Fruit fly (Drosophila melanogaster) whole organism, embryonic: ENCODE results near the gene CG32448.

Experiments
- Antp ChIP-seq: fragments of 200-800 bp; sonication (Bioruptor generic); optimal IDR thresholded peaks from 3 replicates; lab custom pipeline; 2016; ENCODE audit warnings: missing biosample characterization, missing genetic modification characterization
- Atf-2 ChIP-seq: fragments of 200-800 bp; sonication (Bioruptor generic); optimal IDR thresholded peaks from 2 replicates; lab custom pipeline; 2016; ENCODE audit warnings: missing biosample characterization, missing genetic modification characterization
- CG1024 ChIP-seq: fragments of 200-800 bp; sonication (Bioruptor generic); IDR thresholded peaks from 2 replicates; pipeline ENCODE4 v1.3.6; 2022; ENCODE audit warnings: missing biosample characterization, missing genetic modification characterization
- CG11398 ChIP-seq: fragments of 200-800 bp; sonication (Bioruptor generic); optimal IDR thresholded peaks from 2 replicates; lab custom pipeline; 2016; ENCODE audit warnings: missing biosample characterization, missing genetic modification characterization
- CG11504 ChIP-seq: fragments of 200-800 bp; sonication (Bioruptor generic); optimal IDR thresholded peaks from 3 replicates; lab custom pipeline; 2019; ENCODE audit warnings: missing biosample characterization, mild to moderate bottlenecking, missing genetic modification characterization, moderate library complexity
- CG13287 ChIP-seq: fragments of 200-800 bp; sonication (Bioruptor generic); IDR thresholded peaks from 2 replicates; pipeline ENCODE4 v1.3.6; 2022; ENCODE audit warnings: missing biosample characterization, missing genetic modification characterization; ENCODE audit not compliant: partially characterized antibody
- CG13775 ChIP-seq: fragments of 200-800 bp; sonication (Bioruptor generic); optimal IDR thresholded peaks from 3 replicates; lab custom pipeline; 2017; ENCODE audit warnings: missing biosample characterization, mild to moderate bottlenecking, missing genetic modification characterization
- CG14710 ChIP-seq: fragments of 200-800 bp; sonication (Bioruptor generic); optimal IDR thresholded peaks from 3 replicates; lab custom pipeline; 2019; ENCODE audit warnings: missing biosample characterization, mild to moderate bottlenecking, missing genetic modification characterization, moderate library complexity
- CG15073 ChIP-seq: fragments of 200-800 bp; sonication (Bioruptor generic); optimal IDR thresholded peaks from 2 replicates; lab custom pipeline; 2016; ENCODE audit warnings: missing biosample characterization, missing genetic modification characterization
- CG17912 ChIP-seq: fragments of 200-800 bp; sonication (Bioruptor generic); optimal IDR thresholded peaks from 2 replicates; lab custom pipeline; 2018; ENCODE audit warnings: missing biosample characterization, mild to moderate bottlenecking, missing genetic modification characterization
- CG18599 ChIP-seq: fragments of 200-800 bp; sonication (Bioruptor generic); optimal IDR thresholded peaks from 3 replicates; lab custom pipeline; 2017; ENCODE audit warnings: missing biosample characterization, missing genetic modification characterization, mild to moderate bottlenecking, moderate library complexity, missing genetic modification reagents
- CG32532 ChIP-seq: fragments of 200-800 bp; sonication (Bioruptor generic); IDR thresholded peaks from 2 replicates; pipeline ENCODE4 v1.3.6; 2022; ENCODE audit warnings: missing biosample characterization, missing genetic modification characterization
- CG33213 ChIP-seq: fragments of 200-800 bp; sonication (Bioruptor generic); optimal IDR thresholded peaks from 3 replicates; lab custom pipeline; 2016; ENCODE audit warnings: missing biosample characterization, missing genetic modification characterization
- CG6175 ChIP-seq: fragments of 200-800 bp; sonication (Bioruptor generic); IDR thresholded peaks from 3 replicates; pipeline ENCODE4 v1.3.6; 2022; ENCODE audit warnings: missing biosample characterization, missing genetic modification characterization
- CG6689 ChIP-seq: fragments of 200-800 bp; sonication (Bioruptor generic); IDR thresholded peaks from 2 replicates; pipeline ENCODE4 v1.3.6; 2022; ENCODE audit warnings: missing biosample characterization, missing genetic modification characterization
- CG6813 ChIP-seq: fragments of 200-800 bp; sonication (Bioruptor generic); optimal IDR thresholded peaks from 2 replicates; lab custom pipeline; 2017; ENCODE audit warnings: missing biosample characterization, missing genetic modification characterization, mild to moderate bottlenecking, moderate library complexity, missing genetic modification reagents
- CG6854 ChIP-seq: fragments of 200-800 bp; sonication (Bioruptor generic); optimal IDR thresholded peaks from 3 replicates; lab custom pipeline; 2017; ENCODE audit warnings: missing biosample characterization, mild to moderate bottlenecking, missing genetic modification characterization
- CG9817 ChIP-seq: fragments of 200-800 bp; sonication (Bioruptor generic); optimal IDR thresholded peaks from 2 replicates; lab custom pipeline; 2018; ENCODE audit warnings: missing biosample characterization, mild to moderate bottlenecking, missing genetic modification characterization, moderate library complexity
- D19A ChIP-seq: fragments of 200-800 bp; optimal IDR thresholded peaks from 3 replicates; lab custom pipeline; 2019; ENCODE audit warnings: missing biosample characterization, mild to moderate bottlenecking, missing genetic modification characterization, moderate library complexity
- D19B ChIP-seq: fragments of 200-800 bp; sonication (Bioruptor generic); optimal IDR thresholded peaks from 2 replicates; lab custom pipeline; 2017; ENCODE audit warnings: missing biosample characterization, mild to moderate bottlenecking, missing genetic modification characterization
- E2f1 ChIP-seq: fragments of 200-800 bp; sonication (Bioruptor generic); IDR thresholded peaks from 2 replicates; pipeline ENCODE4 v1.3.6; 2022; ENCODE audit warnings: missing biosample characterization, missing genetic modification characterization
- E2f2 ChIP-seq: fragments of 200-800 bp; sonication (Bioruptor generic); IDR thresholded peaks from 2 replicates; pipeline ENCODE4 v1.3.6; 2022; ENCODE audit warnings: missing biosample characterization, missing genetic modification characterization
- Ets97D ChIP-seq: fragments of 200-800 bp; sonication (Bioruptor generic); optimal IDR thresholded peaks from 3 replicates; lab custom pipeline; 2016; ENCODE audit warnings: missing biosample characterization, missing genetic modification characterization
- HLH4C ChIP-seq: fragments of 200-800 bp; sonication (Bioruptor generic); IDR thresholded peaks from 3 replicates; pipeline ENCODE4 v1.3.6; 2022; ENCODE audit warnings: missing biosample characterization, missing genetic modification characterization; ENCODE audit not compliant: partially characterized antibody
- HLH54F ChIP-seq: fragments of 200-800 bp; sonication (Bioruptor generic); optimal IDR thresholded peaks from 3 replicates; lab custom pipeline; 2016; ENCODE audit warnings: missing biosample characterization, missing genetic modification characterization
- Hey ChIP-seq: fragments of 200-800 bp; sonication (Bioruptor generic); optimal IDR thresholded peaks from 3 replicates; lab custom pipeline; 2018; ENCODE audit warnings: missing biosample characterization, mild to moderate bottlenecking, missing genetic modification characterization
- Hmx ChIP-seq: fragments of 200-800 bp; sonication (Bioruptor generic); optimal IDR thresholded peaks from 2 replicates; lab custom pipeline; 2016; ENCODE audit warnings: missing biosample characterization, missing genetic modification characterization
- Lpt ChIP-seq: fragments of >200 bp; optimal IDR thresholded peaks from 2 replicates; lab custom pipeline; 2018; ENCODE audit warnings: missing biosample characterization, missing genetic modification characterization
- MBD-R2 ChIP-seq: fragments of 200-800 bp; sonication (Bioruptor generic); IDR thresholded peaks from 2 replicates; pipeline ENCODE4 v1.3.6; 2022; ENCODE audit warnings: missing biosample characterization, missing genetic modification characterization
- NC2β ChIP-seq: fragments of 200-800 bp; sonication (Bioruptor generic); optimal IDR thresholded peaks from 2 replicates; lab custom pipeline; 2016; ENCODE audit warnings: missing biosample characterization, missing genetic modification characterization
- NfI ChIP-seq: fragments of 200-800 bp; sonication (Bioruptor generic); optimal IDR thresholded peaks from 3 replicates; lab custom pipeline; 2018; ENCODE audit warnings: missing biosample characterization, mild to moderate bottlenecking, missing genetic modification characterization, moderate library complexity
- Pdp1 ChIP-seq, 2 experiments: fragments of 200-800 bp; sonication (Bioruptor generic); optimal IDR thresholded peaks; 3 replicates each; lab custom pipeline; 2016; ENCODE audit warnings: missing biosample characterization in 2 of 2, missing genetic modification characterization in 2 of 2, mild to moderate bottlenecking in 1 of 2, moderate library complexity in 1 of 2
- Tbp ChIP-seq: fragments of >200 bp; optimal IDR thresholded peaks from 2 replicates; lab custom pipeline; 2018; ENCODE audit warnings: missing biosample characterization, missing genetic modification characterization
- ara ChIP-seq: fragments of 200-800 bp; sonication (Bioruptor generic); IDR thresholded peaks from 2 replicates; pipeline ENCODE4 v1.3.6; 2022; ENCODE audit warnings: missing biosample characterization, missing genetic modification characterization
- chn ChIP-seq: fragments of 200-800 bp; sonication (Bioruptor generic); optimal IDR thresholded peaks from 2 replicates; lab custom pipeline; 2016; ENCODE audit warnings: missing biosample characterization, missing genetic modification characterization
- ci ChIP-seq: fragments of 200-800 bp; sonication (Bioruptor generic); IDR thresholded peaks from 3 replicates; pipeline ENCODE4 v1.3.6; 2022; ENCODE audit warnings: missing biosample characterization, missing genetic modification characterization
- ewg ChIP-seq: fragments of 200-800 bp; sonication (Bioruptor generic); optimal IDR thresholded peaks from 3 replicates; lab custom pipeline; 2017; ENCODE audit warnings: mild to moderate bottlenecking, missing biosample characterization, missing genetic modification reagents, missing genetic modification characterization
- eyg ChIP-seq: fragments of 200-800 bp; sonication (Bioruptor generic); optimal IDR thresholded peaks from 3 replicates; lab custom pipeline; 2016; ENCODE audit warnings: missing biosample characterization, missing genetic modification characterization
- gro ChIP-seq: fragments of 200-800 bp; sonication (Bioruptor generic); optimal IDR thresholded peaks from 2 replicates; lab custom pipeline; 2016; ENCODE audit warnings: missing biosample characterization, missing genetic modification characterization
- ind ChIP-seq: fragments of 200-800 bp; sonication (Bioruptor generic); optimal IDR thresholded peaks from 3 replicates; lab custom pipeline; 2016; ENCODE audit warnings: missing biosample characterization, missing genetic modification characterization
- knrl ChIP-seq: fragments of 200-800 bp; sonication (Bioruptor generic); IDR thresholded peaks from 3 replicates; pipeline ENCODE4 v1.3.6; 2022; ENCODE audit warnings: missing biosample characterization, missing genetic modification characterization; ENCODE audit not compliant: partially characterized antibody
- lbe ChIP-seq: fragments of 200-800 bp; sonication (Bioruptor generic); optimal IDR thresholded peaks from 2 replicates; lab custom pipeline; 2016; ENCODE audit warnings: missing biosample characterization, mild to moderate bottlenecking, missing genetic modification characterization
- nau ChIP-seq: fragments of 200-800 bp; sonication (Bioruptor generic); optimal IDR thresholded peaks from 3 replicates; lab custom pipeline; 2017; ENCODE audit warnings: missing biosample characterization, mild to moderate bottlenecking, missing genetic modification characterization, missing genetic modification reagents
- otp ChIP-seq: fragments of 200-800 bp; sonication (Bioruptor generic); IDR thresholded peaks from 3 replicates; pipeline ENCODE4, ENCODE4 v1.3.6; 2022; ENCODE audit warnings: missing biosample characterization, missing genetic modification characterization
- pfk ChIP-seq: fragments of 200-800 bp; sonication (Bioruptor generic); optimal IDR thresholded peaks from 2 replicates; lab custom pipeline; 2018; ENCODE audit warnings: missing biosample characterization, mild to moderate bottlenecking, missing genetic modification characterization, moderate library complexity
- pho ChIP-seq: fragments of 200-800 bp; sonication (Bioruptor generic); optimal IDR thresholded peaks from 2 replicates; lab custom pipeline; 2016; ENCODE audit warnings: missing biosample characterization, missing genetic modification characterization
- ranshi ChIP-seq: fragments of 200-800 bp; sonication (Bioruptor generic); IDR thresholded peaks from 2 replicates; pipeline ENCODE4 v1.3.6; 2022; ENCODE audit warnings: missing biosample characterization, missing genetic modification characterization
- sens ChIP-seq: fragments of 200-800 bp; sonication (Bioruptor generic); peaks from one replicate; lab custom pipeline; 2016; ENCODE audit warnings: missing biosample characterization, missing genetic modification characterization
- so ChIP-seq: fragments of 200-800 bp; sonication (Bioruptor generic); IDR thresholded peaks from 3 replicates; pipeline ENCODE4 v1.3.6; 2022; ENCODE audit warnings: missing biosample characterization, missing genetic modification characterization
- sug ChIP-seq: fragments of 200-800 bp; optimal IDR thresholded peaks from 2 replicates; lab custom pipeline; 2019; ENCODE audit warnings: missing biosample characterization, mild to moderate bottlenecking, missing genetic modification characterization, moderate library complexity
- zen2 ChIP-seq: fragments of 200-800 bp; sonication (Bioruptor generic); IDR thresholded peaks from 3 replicates; pipeline ENCODE4 v1.3.6; 2022; ENCODE audit warnings: missing biosample characterization, missing genetic modification characterization; ENCODE audit not compliant: partially characterized antibody

The CG32448 gene

dm6 chr3L:21828177-21828589 is at the start of gene CG32448 (continued):
- TF ChIP-seq CG11504, result peak; percentile 65
- peak; percentile 91 for TF ChIP-seq sens
- TF ChIP-seq CG17912, result no peak
- no peak for TF ChIP-seq zen2 (GFP tag; lab: Robert Waterston, UW)
- TF ChIP-seq D19A (tag; lab: Kevin White, UChicago), result peak; percentile 31
- TF ChIP-seq D19B (GFP tag; lab: Kevin White, UChicago), result peak; percentile 28
- peak; percentile 71 for TF ChIP-seq ranshi (GFP tag; lab: Robert Waterston, UW)
- TF ChIP-seq CG6689 (GFP tag; lab: Robert Waterston, UW), result peak; percentile 65
- no peak for TF ChIP-seq pfk
- no peak for TF ChIP-seq CG15073
- peak; percentile 86 for TF ChIP-seq MBD-R2
- TF ChIP-seq CG1024 (GFP tag; lab: Robert Waterston, UW), result 0 out of 2 replicates have a peak, but pooled peaks have one; percentile 31
- peak; percentile 6 for TF ChIP-seq CG6813 (GFP tag; lab: Kevin White, UChicago)
- TF ChIP-seq HLH4C (GFP tag; lab: Robert Waterston, UW), result no peak
- TF ChIP-seq CG33213 (GFP tag; lab: Kevin White, UChicago), result peak; percentile 19
- TF ChIP-seq Ets97D, result peak; percentile 60
- peak; percentile 56 for TF ChIP-seq CG18599 (GFP tag; lab: Kevin White, UChicago)
- no peak; the same call in 2 of the 3 replicates for TF ChIP-seq CG6175 (GFP tag; lab: Robert Waterston, UW)
- TF ChIP-seq HLH54F (GFP tag; lab: Kevin White, UChicago), result peak; percentile 75
- TF ChIP-seq CG11398, result peak; percentile 63
- no peak for TF ChIP-seq eyg (GFP tag; lab: Kevin White, UChicago)
- TF ChIP-seq ara (GFP tag; lab: Robert Waterston, UW), result peak; percentile 44; the same call in 1 of the 2 replicates
- no peak for TF ChIP-seq nau (GFP tag; lab: Kevin White, UChicago)
- TF ChIP-seq E2f2, result peak; percentile 30; the same call in 1 of the 2 replicates
- peak; percentile 49 for TF ChIP-seq Atf-2 (GFP tag; lab: Kevin White, UChicago)
- TF ChIP-seq pho (GFP tag; lab: Kevin White, UChicago), result peak; percentile 76
- TF ChIP-seq CG32532 (GFP tag; lab: Robert Waterston, UW), result peak; percentile 76
- peak; percentile 73 for TF ChIP-seq ind (GFP tag; lab: Kevin White, UChicago)
- peak; percentile 3 for TF ChIP-seq lbe
- 0 out of 3 replicates have a peak, but pooled peaks have one; percentile 9 for TF ChIP-seq knrl (GFP tag; lab: Robert Waterston, UW)
- peak; percentile 46 for TF ChIP-seq CG13775 (GFP tag; lab: Kevin White, UChicago)
- TF ChIP-seq CG14710 (tag; lab: Kevin White, UChicago), result peak; percentile 67
- no peak for TF ChIP-seq gro
- no peak for TF ChIP-seq Tbp
- TF ChIP-seq Hmx (GFP tag; lab: Kevin White, UChicago), result no peak
- TF ChIP-seq chn (GFP tag; lab: Kevin White, UChicago), result peak; percentile 28
- peak; percentile 56 for TF ChIP-seq NfI (GFP tag; lab: Kevin White, UChicago)
- peak; percentile 74 for TF ChIP-seq E2f1 (GFP tag; lab: Robert Waterston, UW)
- TF ChIP-seq sug, result peak; percentile 21
- no peak for TF ChIP-seq Lpt (GFP tag; lab: Kevin White, UChicago)
- TF ChIP-seq CG9817 (tag; lab: Kevin White, UChicago), result peak; percentile 46
- TF ChIP-seq Hey, result no peak
- peak; percentile 53 to 65 for TF ChIP-seq Pdp1 (GFP tag; optimal IDR thresholded peaks at IDR 0.05; lab: Kevin White, UChicago)
- TF ChIP-seq NC2β, result peak; percentile 56
- TF ChIP-seq CG13287, result peak; percentile 19; the same call in 1 of the 2 replicates
- TF ChIP-seq Antp, result peak; percentile 72
- peak; percentile 85 for TF ChIP-seq ci (GFP tag; lab: Robert Waterston, UW)
- TF ChIP-seq CG6854 (GFP tag; lab: Kevin White, UChicago), result no peak
- peak; percentile 1 for TF ChIP-seq ewg (GFP tag; lab: Kevin White, UChicago)
- TF ChIP-seq so (GFP tag; lab: Robert Waterston, UW), result 0 out of 3 replicates have a peak, but pooled peaks have one; percentile 39
- TF ChIP-seq otp (GFP tag; lab: Robert Waterston, UW), result peak; percentile 58; the same call in 1 of the 3 replicates
